Worm (Caenorhabditis elegans): ENCODE measurements around the gene act-2.

act-2 gene

ce11 chrV:11082964-11083363, 5.0 kb upstream of the act-2 start:
- TF ChIP-seq tbx-2 (tag; optimal IDR thresholded peaks at IDR 0.05) (no peak), ceh-18 (tag; optimal IDR thresholded peaks at IDR 0.05) (no peak), tbx-7 (tag; optimal IDR thresholded peaks at IDR 0.05) (no peak), ceh-19 (GFP tag; optimal IDR thresholded peaks at IDR 0.05) (no peak), ceh-45 (GFP tag; IDR thresholded peaks at IDR 0.05) (no peak), dmd-4 (tag; optimal IDR thresholded peaks at IDR 0.05; ENCODE audit: borderline replicate concordance) (no peak), ceh-30 (tag; optimal IDR thresholded peaks at IDR 0.05) (no peak), hlh-30 (tag; optimal IDR thresholded peaks at IDR 0.05; ENCODE audit: insufficient read depth) (no peak), sdc-2 (tag; optimal IDR thresholded peaks at IDR 0.05) (no peak), eyg-1 (tag; optimal IDR thresholded peaks at IDR 0.05) (no peak), fax-1 (tag; optimal IDR thresholded peaks at IDR 0.05) (no peak), ceh-9 (tag; optimal IDR thresholded peaks at IDR 0.05) (no peak), lin-11 (tag; optimal IDR thresholded peaks at IDR 0.05) (no peak)

DNA sequence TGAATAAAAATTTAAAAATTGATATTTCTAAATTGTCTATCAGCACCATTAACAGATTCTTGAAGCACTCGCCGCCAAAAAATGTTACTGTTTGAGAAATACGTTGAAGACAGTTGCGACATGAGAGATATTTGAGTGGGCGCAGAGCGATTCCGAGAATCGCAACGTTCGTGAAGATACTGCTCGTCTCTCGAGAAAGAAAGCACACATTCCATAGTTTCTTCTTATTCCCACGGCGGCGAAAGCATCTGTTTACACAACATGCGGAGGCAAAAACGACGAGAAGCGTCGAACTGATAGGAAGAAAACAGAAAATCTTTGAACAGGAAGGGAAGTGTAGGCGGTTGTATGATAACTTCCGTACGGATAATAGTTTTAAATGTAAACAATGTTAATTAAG, 4.5 kb upstream of the act-2 start:
- no peak for TF ChIP-seq npax-4 (tag; optimal IDR thresholded peaks at IDR 0.05)
- TF ChIP-seq tbx-2 (tag; optimal IDR thresholded peaks at IDR 0.05), result peak; percentile 67
- TF ChIP-seq ahr-1 (tag; optimal IDR thresholded peaks at IDR 0.05), result no peak
- TF ChIP-seq rnt-1 (tag; optimal IDR thresholded peaks at IDR 0.05), result peak; percentile 76
- no peak for TF ChIP-seq lin-11 (tag; optimal IDR thresholded peaks at IDR 0.05)
- TF ChIP-seq ceh-34 (tag; optimal IDR thresholded peaks at IDR 0.05), result peak; percentile 54
- no peak for TF ChIP-seq nhr-11 (tag; optimal IDR thresholded peaks at IDR 0.05)
- peak; percentile 7 for TF ChIP-seq dmd-4 (tag; optimal IDR thresholded peaks at IDR 0.05; ENCODE audit: borderline replicate concordance)
- peak; percentile 94 for TF ChIP-seq ceh-18 (tag; optimal IDR thresholded peaks at IDR 0.05)
- TF ChIP-seq nfya-1 (tag; optimal IDR thresholded peaks at IDR 0.05), result peak; percentile 61
- no peak for TF ChIP-seq ztf-16 (tag; optimal IDR thresholded peaks at IDR 0.05)
- TF ChIP-seq C08G9.2 (tag; optimal IDR thresholded peaks at IDR 0.05), result no peak
- TF ChIP-seq hlh-8 (tag; optimal IDR thresholded peaks at IDR 0.05), result peak; percentile 45
- TF ChIP-seq pat-9 (tag; optimal IDR thresholded peaks at IDR 0.05), result peak; percentile 5
- peak; percentile 16 for TF ChIP-seq ceh-31 (tag; optimal IDR thresholded peaks at IDR 0.05)

DNA sequence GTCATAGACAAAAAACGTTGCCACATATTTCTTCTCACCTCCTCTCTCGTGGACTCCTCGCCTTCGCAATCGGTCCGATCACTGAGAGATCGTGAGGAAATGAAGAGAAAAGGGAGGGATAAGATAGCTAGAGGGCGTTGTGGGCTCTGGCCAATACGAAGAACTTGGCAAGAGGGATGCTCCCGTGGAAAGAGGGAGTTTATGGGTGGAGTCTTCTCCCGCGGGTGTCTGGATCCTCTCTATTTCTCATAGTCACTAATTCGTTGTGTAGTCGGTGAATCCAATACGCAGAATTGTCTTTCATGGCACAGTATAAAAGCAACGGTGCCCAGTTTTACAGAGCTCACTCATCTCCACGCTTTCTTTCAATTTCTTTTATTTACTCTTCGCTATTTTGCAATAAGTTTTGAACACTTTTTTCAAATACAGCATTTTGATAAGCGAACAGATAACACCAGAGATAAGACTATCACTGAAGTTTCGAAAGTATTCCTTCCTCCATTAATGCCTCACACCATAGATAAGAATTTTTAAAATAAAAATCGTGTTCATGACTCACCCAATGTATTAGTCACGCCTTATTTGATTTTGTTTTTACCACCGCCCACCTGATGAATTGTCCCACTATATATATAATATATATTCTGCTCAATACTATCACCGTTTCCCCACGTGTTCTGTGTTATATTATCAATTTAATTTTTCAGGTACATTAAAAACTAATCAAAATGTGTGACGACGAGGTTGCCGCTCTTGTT, 2.6 kb upstream of the act-2 start, which contains the start of gene act-1:
TSS of gene act-1 (plus strand) at position 708 of the 758 bp plus-strand sequence.
- peak; percentile 84 for TF ChIP-seq ceh-18 (tag; optimal IDR thresholded peaks at IDR 0.05)
- TF ChIP-seq ceh-34 (tag; optimal IDR thresholded peaks at IDR 0.05), result peak; percentile 69
- TF ChIP-seq fkh-6 (tag; optimal IDR thresholded peaks at IDR 0.05), result peak; percentile 14
- peak; percentile 55 for TF ChIP-seq ceh-31 (tag; optimal IDR thresholded peaks at IDR 0.05)
- TF ChIP-seq pha-4 (tag; optimal IDR thresholded peaks at IDR 0.05), result no peak
- TF ChIP-seq sox-4 (tag; optimal IDR thresholded peaks at IDR 0.05), result no peak
- peak; percentile 47 for TF ChIP-seq rnt-1 (tag; optimal IDR thresholded peaks at IDR 0.05)
- TF ChIP-seq nfya-1 (tag; optimal IDR thresholded peaks at IDR 0.05), result peak; percentile 88
- no peak for TF ChIP-seq K02D7.2 (tag; optimal IDR thresholded peaks at IDR 0.05)
- peak; percentile 5 for TF ChIP-seq tbx-2 (tag; optimal IDR thresholded peaks at IDR 0.05)
- TF ChIP-seq unc-55 (GFP tag; optimal IDR thresholded peaks at IDR 0.05), result peak; percentile 67
- no peak for TF ChIP-seq pha-2 (tag; optimal IDR thresholded peaks at IDR 0.05)
- TF ChIP-seq ztf-16 (tag; optimal IDR thresholded peaks at IDR 0.05), result no peak
- peak; percentile 13 for TF ChIP-seq syd-9 (tag; optimal IDR thresholded peaks at IDR 0.05)
- no peak for TF ChIP-seq sox-2 (GFP tag; IDR thresholded peaks at IDR 0.05)
- TF ChIP-seq hlh-6 (tag; optimal IDR thresholded peaks at IDR 0.05), result no peak
- no peak for TF ChIP-seq F13H6.1 (tag; optimal IDR thresholded peaks at IDR 0.05)
- no peak for TF ChIP-seq unc-42 (tag; optimal IDR thresholded peaks at IDR 0.05)
- no peak for TF ChIP-seq ceh-22 (tag; optimal IDR thresholded peaks at IDR 0.05)
- peak; percentile 56 for TF ChIP-seq ref-2 (tag; optimal IDR thresholded peaks at IDR 0.05)
- TF ChIP-seq fax-1 (tag; optimal IDR thresholded peaks at IDR 0.05), result no peak
- TF ChIP-seq sdc-2 (tag; optimal IDR thresholded peaks at IDR 0.05), result peak; percentile 14
- peak; percentile 95 for TF ChIP-seq elt-2 (tag; optimal IDR thresholded peaks at IDR 0.05)
- TF ChIP-seq ama-1 (optimal IDR thresholded peaks at IDR 0.05), result no peak

Data from whole organism, late embryonic.